Fruit fly (Drosophila melanogaster) whole organism, pupa: ENCODE results near the gene Tom70.
A peak's percentile ranks its signal among the peaks of the same experiment; 100 is the strongest.

Source experiments
- CG10348 ChIP-seq: fragments of 200-800 bp; sonication (Bioruptor generic); IDR thresholded peaks from 2 replicates; pipeline ENCODE4 v1.3.6; 2022; ENCODE audit warnings: missing biosample characterization, missing genetic modification characterization
- CG12605 ChIP-seq: fragments of 200-800 bp; sonication (Bioruptor generic); IDR thresholded peaks from 2 replicates; pipeline ENCODE4 v1.3.6; 2022; ENCODE audit warnings: missing biosample characterization, missing genetic modification characterization
- CG13204 ChIP-seq: fragments of 200-800 bp; sonication (Bioruptor generic); optimal IDR thresholded peaks from 2 replicates; lab custom pipeline; 2018; ENCODE audit warnings: missing biosample characterization, mild to moderate bottlenecking, missing genetic modification characterization, moderate library complexity
- CG14655 ChIP-seq: fragments of 200-800 bp; sonication (Bioruptor generic); optimal IDR thresholded peaks from 3 replicates; lab custom pipeline; 2017; ENCODE audit warnings: mild to moderate bottlenecking, missing biosample characterization, missing genetic modification reagents, missing genetic modification characterization
- CG15710 ChIP-seq: fragments of 200-800 bp; sonication (Bioruptor generic); optimal IDR thresholded peaks from 2 replicates; lab custom pipeline; 2018; ENCODE audit warnings: missing biosample characterization, mild to moderate bottlenecking, missing genetic modification characterization, moderate library complexity
- CG17806 ChIP-seq: fragments of 200-800 bp; sonication (Bioruptor generic); optimal IDR thresholded peaks from 2 replicates; lab custom pipeline; 2018; ENCODE audit warnings: missing biosample characterization, mild to moderate bottlenecking, missing genetic modification characterization, moderate library complexity
- CG32121 ChIP-seq: fragments of 200-800 bp; sonication (Bioruptor generic); IDR thresholded peaks from 2 replicates; pipeline ENCODE4 v1.3.6; 2022; ENCODE audit warnings: missing biosample characterization, missing genetic modification characterization
- CG34367 ChIP-seq: fragments of 200-800 bp; sonication (Bioruptor generic); optimal IDR thresholded peaks from 2 replicates; lab custom pipeline; 2018; ENCODE audit warnings: missing biosample characterization, mild to moderate bottlenecking, missing genetic modification characterization
- CG4496 ChIP-seq: fragments of 200-800 bp; sonication (Bioruptor generic); IDR thresholded peaks from 3 replicates; pipeline ENCODE4 v1.3.6; 2022; ENCODE audit warnings: missing biosample characterization, missing genetic modification characterization
- CG8159 ChIP-seq: fragments of 200-800 bp; sonication (Bioruptor generic); optimal IDR thresholded peaks from 3 replicates; lab custom pipeline; 2018; ENCODE audit warnings: missing biosample characterization, mild to moderate bottlenecking, missing genetic modification characterization, moderate library complexity
- CG8301 ChIP-seq: fragments of 200-800 bp; sonication (Bioruptor generic); optimal IDR thresholded peaks from 2 replicates; lab custom pipeline; 2018; ENCODE audit warnings: missing biosample characterization, mild to moderate bottlenecking, missing genetic modification characterization
- CG9948 ChIP-seq: fragments of 200-800 bp; sonication (Bioruptor generic); optimal IDR thresholded peaks from 2 replicates; lab custom pipeline; 2018; ENCODE audit warnings: missing biosample characterization, mild to moderate bottlenecking, missing genetic modification characterization, moderate library complexity
- D1 ChIP-seq: fragments of 200-800 bp; sonication (Bioruptor generic); optimal IDR thresholded peaks from 2 replicates; lab custom pipeline; 2018; ENCODE audit warnings: missing biosample characterization, mild to moderate bottlenecking, missing genetic modification characterization, moderate library complexity
- EcR ChIP-seq: fragments of 200-800 bp; sonication (Bioruptor generic); optimal IDR thresholded peaks from 3 replicates; lab custom pipeline; 2019; ENCODE audit warnings: missing biosample characterization, missing genetic modification characterization, mild to moderate bottlenecking, moderate library complexity, missing genetic modification reagents
- Ets98B ChIP-seq: fragments of 200-800 bp; sonication (Bioruptor generic); IDR thresholded peaks from 2 replicates; pipeline ENCODE4 v1.3.6; 2022; ENCODE audit warnings: missing biosample characterization, missing genetic modification characterization
- Pif1A ChIP-seq: fragments of 200-800 bp; sonication (Bioruptor generic); optimal IDR thresholded peaks from 3 replicates; lab custom pipeline; 2016; ENCODE audit warnings: missing biosample characterization, missing genetic modification characterization
- Pif1B ChIP-seq: fragments of 200-800 bp; sonication (Bioruptor generic); optimal IDR thresholded peaks from 3 replicates; lab custom pipeline; 2016; ENCODE audit warnings: missing biosample characterization, missing genetic modification characterization
- Snoo ChIP-seq: fragments of 200-800 bp; sonication (Bioruptor generic); optimal IDR thresholded peaks from 3 replicates; lab custom pipeline; 2017; ENCODE audit warnings: missing biosample characterization, mild to moderate bottlenecking, missing genetic modification characterization, inconsistent platforms
- fd96Ca ChIP-seq: fragments of 200-800 bp; sonication (Bioruptor generic); IDR thresholded peaks from 3 replicates; pipeline ENCODE4 v1.3.6; 2022; ENCODE audit warnings: missing biosample characterization, missing genetic modification characterization
- gl ChIP-seq: fragments of 200-800 bp; sonication (Bioruptor generic); optimal IDR thresholded peaks from 2 replicates; lab custom pipeline; 2018; ENCODE audit warnings: missing biosample characterization, mild to moderate bottlenecking, missing genetic modification characterization
- rn ChIP-seq: fragments of 200-800 bp; sonication (Bioruptor generic); IDR thresholded peaks from 2 replicates; pipeline ENCODE4 v1.3.6; 2022; ENCODE audit warnings: missing biosample characterization, missing genetic modification characterization

Tom70 gene

DNA sequence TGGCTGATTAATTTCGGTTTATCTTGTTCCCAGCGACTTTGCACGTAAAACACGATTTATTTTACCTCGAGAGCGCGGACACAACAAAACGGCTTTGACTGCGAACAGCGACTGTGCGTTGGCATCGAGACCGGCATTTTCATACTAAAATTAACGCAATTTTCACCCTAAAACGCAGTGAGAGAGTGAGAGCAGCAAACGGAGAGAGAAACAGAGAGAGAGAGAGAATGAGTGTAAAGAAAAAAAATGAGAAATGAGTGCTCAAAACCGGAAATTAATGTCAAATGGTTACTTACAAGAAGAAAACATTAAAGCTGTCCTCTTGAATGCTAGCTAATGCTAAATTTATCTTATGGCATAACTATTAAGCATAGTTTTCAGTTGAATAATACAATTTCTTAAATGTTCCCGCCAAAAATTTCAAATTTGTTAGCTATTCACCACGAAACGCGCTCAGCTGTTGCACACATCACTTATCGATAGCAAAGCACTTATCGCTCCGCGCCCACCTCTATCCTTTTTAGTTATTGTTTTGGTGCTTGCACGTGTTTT lies 17.6 kb upstream of the Tom70 start, which contains the start of the genes JhI-21, RpL7-like and CG34164:
TSS of gene JhI-21 (minus strand) at position 206 of the 552 bp plus-strand sequence.
TSS of gene RpL7-like (plus strand) at position 490 of the 552 bp plus-strand sequence.
TSS of gene CG34164 (plus strand) at position 512 of the 552 bp plus-strand sequence.
- TF ChIP-seq EcR (GFP tag; lab: Kevin White, UChicago) = no peak
- TF ChIP-seq CG32121 = no peak
- TF ChIP-seq CG8301 (tag; lab: Kevin White, UChicago) = no peak
- no peak for TF ChIP-seq CG13204
- TF ChIP-seq Snoo = peak; percentile 6
- TF ChIP-seq rn (GFP tag; lab: Robert Waterston, UW) = no peak
- TF ChIP-seq Ets98B (GFP tag; lab: Robert Waterston, UW) = peak; percentile 19; the same call in 1 of the 2 replicates
- no peak for TF ChIP-seq CG8159
- no peak for TF ChIP-seq Pif1B (GFP tag; lab: Kevin White, UChicago)
- TF ChIP-seq CG34367 = no peak
- TF ChIP-seq gl = no peak
- no peak for TF ChIP-seq CG17806 (tag; lab: Kevin White, UChicago)
- no peak for TF ChIP-seq CG14655 (GFP tag; lab: Kevin White, UChicago)
- no peak for TF ChIP-seq CG4496 (GFP tag; lab: Robert Waterston, UW)
- no peak for TF ChIP-seq CG9948 (tag; lab: Kevin White, UChicago)
- TF ChIP-seq CG12605 (GFP tag; lab: Robert Waterston, UW) = peak; percentile 43; the same call in 1 of the 2 replicates
- TF ChIP-seq fd96Ca (GFP tag; lab: Robert Waterston, UW) = no peak
- TF ChIP-seq D1 (tag; lab: Kevin White, UChicago) = no peak
- no peak for TF ChIP-seq CG15710 (tag; lab: Kevin White, UChicago)

DNA sequence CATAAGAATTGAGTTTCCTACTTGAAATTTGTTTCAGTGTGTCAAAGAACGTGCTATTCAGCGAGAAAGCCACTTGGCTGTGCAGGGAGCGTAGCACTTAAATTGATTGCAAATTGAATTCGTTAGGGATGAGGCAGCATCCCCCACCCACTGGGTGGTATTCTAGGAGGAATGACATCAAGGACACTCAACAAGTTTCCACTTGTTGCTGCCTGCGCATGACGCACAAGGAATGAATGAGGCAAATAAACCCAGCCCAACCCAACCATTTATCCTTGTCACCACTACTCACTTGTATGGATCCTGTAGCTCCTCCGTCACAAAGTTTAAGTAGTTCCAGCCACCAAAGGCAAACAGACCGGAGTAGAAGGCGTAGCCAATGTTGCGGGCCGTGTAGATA lies 15.1 kb upstream of the Tom70 start:
- TF ChIP-seq gl = no peak
- no peak for TF ChIP-seq CG32121
- peak; percentile 93 for TF ChIP-seq CG12605 (GFP tag; lab: Robert Waterston, UW)
- TF ChIP-seq EcR (GFP tag; lab: Kevin White, UChicago) = no peak
- no peak for TF ChIP-seq Snoo
- no peak for TF ChIP-seq CG17806 (tag; lab: Kevin White, UChicago)
- TF ChIP-seq Pif1A (GFP tag; lab: Kevin White, UChicago) = no peak
- no peak for TF ChIP-seq CG9948 (tag; lab: Kevin White, UChicago)

DNA sequence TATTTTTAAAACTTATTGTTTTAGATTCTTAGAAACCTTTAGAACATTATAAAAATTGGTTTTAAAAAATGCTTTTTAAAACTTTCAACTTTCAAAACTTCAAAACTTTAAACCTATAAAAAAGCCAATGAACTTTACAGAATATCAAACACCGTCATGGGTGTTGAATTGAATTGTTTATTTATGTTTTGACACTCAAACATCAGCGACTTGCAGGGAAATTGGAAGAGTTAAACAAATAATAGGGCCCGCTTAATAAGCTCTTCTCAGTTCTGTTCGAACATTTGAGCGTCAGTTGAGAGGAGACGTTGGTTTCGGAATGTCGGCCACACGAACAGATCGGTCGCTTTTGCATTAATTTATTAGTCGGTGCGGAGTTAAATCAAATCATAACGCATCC lies 10.8 kb upstream of the Tom70 start, which contains the start of gene PLCXD:
TSS of gene PLCXD (plus strand) at position 286 of the 400 bp plus-strand sequence.
- TF ChIP-seq fd96Ca (GFP tag; lab: Robert Waterston, UW) (no peak), CG17806 (tag; lab: Kevin White, UChicago) (no peak), CG14655 (GFP tag; lab: Kevin White, UChicago) (no peak), CG32121 (no peak), Ets98B (GFP tag; lab: Robert Waterston, UW) (no peak), CG10348 (no peak)

DNA sequence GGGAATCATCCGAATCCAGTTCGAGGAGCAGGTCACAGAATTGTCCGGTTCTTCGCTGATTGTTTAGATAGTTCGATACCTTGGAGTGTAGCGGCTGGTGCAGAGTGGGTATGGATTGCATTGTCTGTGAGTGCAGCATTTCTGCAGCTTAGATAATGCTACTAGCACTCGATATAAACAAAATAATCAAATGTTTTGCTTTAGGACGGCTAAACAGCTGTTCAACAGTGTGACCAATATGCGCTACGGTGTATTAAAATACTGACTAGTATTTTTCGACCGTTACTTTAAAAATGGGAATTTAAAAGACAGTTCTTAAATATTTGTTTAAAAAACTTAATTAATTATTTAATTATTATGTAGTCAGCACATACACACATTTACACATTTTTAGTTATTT lies 10.4 kb upstream of the Tom70 start, which contains the start of gene Plzf:
TSS of gene Plzf (minus strand) at position 196 of the 400 bp plus-strand sequence.
- no peak for TF ChIP-seq EcR (GFP tag; lab: Kevin White, UChicago)
- TF ChIP-seq CG34367 = no peak
- TF ChIP-seq fd96Ca (GFP tag; lab: Robert Waterston, UW) = no peak
- TF ChIP-seq CG8159 = no peak
- no peak for TF ChIP-seq CG12605 (GFP tag; lab: Robert Waterston, UW)
- no peak for TF ChIP-seq CG13204
- TF ChIP-seq CG14655 (GFP tag; lab: Kevin White, UChicago) = no peak
- no peak for TF ChIP-seq Pif1B (GFP tag; lab: Kevin White, UChicago)
- no peak for TF ChIP-seq Snoo
- no peak for TF ChIP-seq CG32121
- TF ChIP-seq Pif1A (GFP tag; lab: Kevin White, UChicago) = no peak
- TF ChIP-seq gl = no peak
- TF ChIP-seq CG9948 (tag; lab: Kevin White, UChicago) = no peak
- no peak for TF ChIP-seq CG8301 (tag; lab: Kevin White, UChicago)
- TF ChIP-seq CG17806 (tag; lab: Kevin White, UChicago) = no peak
- TF ChIP-seq CG15710 (tag; lab: Kevin White, UChicago) = no peak
- TF ChIP-seq Ets98B (GFP tag; lab: Robert Waterston, UW) = no peak

DNA sequence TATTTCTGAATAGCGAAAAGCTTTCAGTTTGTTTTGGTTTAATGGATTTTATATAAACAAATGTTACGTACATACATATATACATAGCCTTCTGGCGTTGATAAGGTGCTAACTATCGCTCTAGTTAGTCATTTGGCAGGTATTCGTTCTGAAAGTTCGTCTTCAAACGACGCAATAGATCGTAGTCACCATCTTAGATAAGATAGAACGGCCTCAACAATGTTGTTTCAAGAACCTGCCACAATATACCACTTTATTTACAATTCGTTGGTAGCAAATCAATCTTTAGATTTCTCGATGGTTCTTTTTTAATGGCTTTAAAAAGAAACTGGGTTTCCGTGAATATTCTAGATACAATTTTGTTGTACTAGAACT lies 8.5 kb upstream of the Tom70 start:
- TF ChIP-seq CG8301 (tag; lab: Kevin White, UChicago) (no peak), CG10348 (no peak), CG13204 (no peak), CG9948 (tag; lab: Kevin White, UChicago) (no peak), rn (GFP tag; lab: Robert Waterston, UW) (no peak), CG12605 (GFP tag; lab: Robert Waterston, UW) (no peak), Snoo (no peak), CG14655 (GFP tag; lab: Kevin White, UChicago) (no peak), fd96Ca (GFP tag; lab: Robert Waterston, UW) (no peak), CG34367 (no peak), gl (no peak)
- TF ChIP-seq, all 21 proteins: peak for 0

DNA sequence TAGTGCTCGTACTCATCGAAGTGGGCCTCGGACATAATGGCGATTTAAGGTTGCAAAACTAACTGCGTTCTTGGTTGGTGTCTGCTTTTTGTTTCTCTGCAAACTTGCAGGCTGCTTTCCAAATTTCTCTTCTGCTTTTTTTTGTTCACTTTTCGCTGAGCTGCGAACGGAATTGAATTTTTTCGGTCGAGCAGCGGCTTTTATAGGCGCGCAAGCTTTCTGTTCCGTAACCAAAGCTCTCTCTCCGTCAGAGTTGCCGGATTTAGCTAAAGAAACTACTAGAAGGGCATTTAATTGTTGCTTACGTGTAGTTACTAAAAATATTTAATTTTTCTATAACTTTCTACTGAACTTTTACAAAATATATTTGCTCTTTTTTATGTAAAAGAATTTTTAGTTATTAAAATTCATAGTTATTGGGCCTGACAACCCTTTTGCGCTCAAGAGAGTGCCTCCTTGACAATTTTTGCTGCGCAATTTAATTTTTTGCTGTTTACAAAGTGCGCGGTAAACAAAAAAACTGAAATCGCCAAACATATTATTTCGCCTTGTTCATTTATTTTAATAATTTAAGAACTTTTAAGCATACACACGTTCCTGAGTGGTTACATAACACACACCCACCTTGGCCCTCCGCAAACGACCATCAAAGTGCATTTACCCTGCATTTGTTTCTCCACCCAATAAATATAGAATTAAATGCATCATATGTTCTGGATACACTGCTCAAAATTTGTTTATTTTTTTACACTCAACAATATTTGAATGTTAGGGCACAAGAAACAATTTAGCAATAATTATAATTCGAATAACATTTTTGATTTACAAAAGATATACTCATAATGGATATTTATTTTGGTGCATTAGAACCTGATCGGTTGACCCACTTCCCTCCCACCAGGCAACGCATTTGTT lies 7.9 kb upstream of the Tom70 start, which contains the start of gene CG6770:
TSS of gene CG6770 (minus strand) at position 178 of the 915 bp plus-strand sequence.
- peak; percentile 80 for TF ChIP-seq CG14655 (GFP tag; lab: Kevin White, UChicago)
- peak; percentile 72 for TF ChIP-seq CG9948 (tag; lab: Kevin White, UChicago)
- TF ChIP-seq CG15710 (tag; lab: Kevin White, UChicago) = peak; percentile 86
- peak; percentile 73 for TF ChIP-seq CG34367
- TF ChIP-seq EcR (GFP tag; lab: Kevin White, UChicago) = peak; percentile 72
- TF ChIP-seq rn (GFP tag; lab: Robert Waterston, UW) = peak; percentile 74
- TF ChIP-seq Ets98B (GFP tag; lab: Robert Waterston, UW) = peak; percentile 89
- TF ChIP-seq CG8159 = peak; percentile 88
- peak; percentile 20 for TF ChIP-seq gl
- no peak for TF ChIP-seq CG10348
- TF ChIP-seq CG8301 (tag; lab: Kevin White, UChicago) = peak; percentile 72
- peak; percentile 39 for TF ChIP-seq CG13204
- peak; percentile 92 for TF ChIP-seq CG4496 (GFP tag; lab: Robert Waterston, UW)
- TF ChIP-seq Pif1B (GFP tag; lab: Kevin White, UChicago) = peak; percentile 84
- TF ChIP-seq fd96Ca (GFP tag; lab: Robert Waterston, UW) = peak; percentile 86
- TF ChIP-seq CG32121 = peak; percentile 86
- TF ChIP-seq Snoo = peak; percentile 92
- peak; percentile 53 for TF ChIP-seq D1 (tag; lab: Kevin White, UChicago)
- TF ChIP-seq CG17806 (tag; lab: Kevin White, UChicago) = peak; percentile 80
- TF ChIP-seq Pif1A (GFP tag; lab: Kevin White, UChicago) = peak; percentile 86
- peak; percentile 90 for TF ChIP-seq CG12605 (GFP tag; lab: Robert Waterston, UW)
